Fruit fly (Drosophila melanogaster): Measurements from ENCODE around the gene CG46244.

Gene CG46244

dm6 chr2L:19571574-19572495 lies 34.5 kb upstream of the CG46244 start:
- TF ChIP-seq CG14655 (GFP tag; optimal IDR thresholded peaks at IDR 0.05) (peak; percentile 27), Pif1B (GFP tag; optimal IDR thresholded peaks at IDR 0.05) (peak; percentile 14), CG34367 (tag; optimal IDR thresholded peaks at IDR 0.05) (no peak), Ets98B (GFP tag; IDR thresholded peaks at IDR 0.05) (peak; percentile 68), CG12605 (GFP tag; IDR thresholded peaks at IDR 0.05) (peak; percentile 55; the same call in 1 of the 2 replicates), CG32121 (GFP tag; IDR thresholded peaks at IDR 0.05) (peak; percentile 49; the same call in 1 of the 2 replicates), CG17806 (tag; optimal IDR thresholded peaks at IDR 0.05) (no peak), EcR (GFP tag; optimal IDR thresholded peaks at IDR 0.05) (peak; percentile 98)

dm6 chr2L:19572496-19573317 lies 33.7 kb upstream of the CG46244 start:
- peak; percentile 83 for TF ChIP-seq gl (tag; optimal IDR thresholded peaks at IDR 0.05)
- no peak; the same call in none of the 2 replicates for TF ChIP-seq CG10348 (GFP tag; IDR thresholded peaks at IDR 0.05)
- TF ChIP-seq Pif1B (GFP tag; optimal IDR thresholded peaks at IDR 0.05) = peak; percentile 92
- peak; percentile 78 for TF ChIP-seq CG32121 (GFP tag; IDR thresholded peaks at IDR 0.05)
- peak; percentile 59; the same call in 1 of the 3 replicates for TF ChIP-seq fd96Ca (GFP tag; IDR thresholded peaks at IDR 0.05)
- TF ChIP-seq Pif1A (GFP tag; optimal IDR thresholded peaks at IDR 0.05) = peak; percentile 95
- TF ChIP-seq CG13204 (GFP tag; optimal IDR thresholded peaks at IDR 0.05) = peak; percentile 83
- TF ChIP-seq CG34367 (tag; optimal IDR thresholded peaks at IDR 0.05) = peak; percentile 89
- TF ChIP-seq D1 (tag; optimal IDR thresholded peaks at IDR 0.05) = peak; percentile 89
- peak; percentile 50; the same call in 1 of the 2 replicates for TF ChIP-seq CG12605 (GFP tag; IDR thresholded peaks at IDR 0.05)
- peak; percentile 91 for TF ChIP-seq Snoo (tag; optimal IDR thresholded peaks at IDR 0.05)
- TF ChIP-seq CG17806 (tag; optimal IDR thresholded peaks at IDR 0.05) = peak; percentile 93
- TF ChIP-seq Ets98B (GFP tag; IDR thresholded peaks at IDR 0.05) = peak; percentile 71
- TF ChIP-seq CG8159 (tag; optimal IDR thresholded peaks at IDR 0.05) = peak; percentile 95
- peak; percentile 96 for TF ChIP-seq CG14655 (GFP tag; optimal IDR thresholded peaks at IDR 0.05)
- TF ChIP-seq CG9948 (tag; optimal IDR thresholded peaks at IDR 0.05) = peak; percentile 93
- peak; percentile 60; the same call in 2 of the 3 replicates for TF ChIP-seq CG4496 (GFP tag; IDR thresholded peaks at IDR 0.05)
- peak; percentile 96 for TF ChIP-seq EcR (GFP tag; optimal IDR thresholded peaks at IDR 0.05)
- TF ChIP-seq CG8301 (tag; optimal IDR thresholded peaks at IDR 0.05) = peak; percentile 96
- peak; percentile 92 for TF ChIP-seq CG15710 (tag; optimal IDR thresholded peaks at IDR 0.05)
- TF ChIP-seq rn (GFP tag; IDR thresholded peaks at IDR 0.05) = peak; percentile 28; the same call in 1 of the 2 replicates

- TF ChIP-seq CG17806 (tag; optimal IDR thresholded peaks at IDR 0.05) (peak; percentile 60), CG15710 (tag; optimal IDR thresholded peaks at IDR 0.05) (no peak), CG13204 (GFP tag; optimal IDR thresholded peaks at IDR 0.05) (no peak), Ets98B (GFP tag; IDR thresholded peaks at IDR 0.05) (no peak), CG8159 (tag; optimal IDR thresholded peaks at IDR 0.05) (peak; percentile 42), Snoo (tag; optimal IDR thresholded peaks at IDR 0.05) (peak; percentile 4), CG4496 (GFP tag; IDR thresholded peaks at IDR 0.05) (peak; percentile 77), Pif1B (GFP tag; optimal IDR thresholded peaks at IDR 0.05) (peak; percentile 39), CG10348 (GFP tag; IDR thresholded peaks at IDR 0.05) (no peak), CG8301 (tag; optimal IDR thresholded peaks at IDR 0.05) (peak; percentile 75), CG32121 (GFP tag; IDR thresholded peaks at IDR 0.05) (0 out of 2 replicates have a peak, but pooled peaks have one; percentile 16), Pif1A (GFP tag; optimal IDR thresholded peaks at IDR 0.05) (peak; percentile 58), CG9948 (tag; optimal IDR thresholded peaks at IDR 0.05) (peak; percentile 42), CG34367 (tag; optimal IDR thresholded peaks at IDR 0.05) (peak; percentile 37), CG14655 (GFP tag; optimal IDR thresholded peaks at IDR 0.05) (peak; percentile 82), CG12605 (GFP tag; IDR thresholded peaks at IDR 0.05) (no peak), fd96Ca (GFP tag; IDR thresholded peaks at IDR 0.05) (peak; percentile 77), EcR (GFP tag; optimal IDR thresholded peaks at IDR 0.05) (peak; percentile 93), D1 (tag; optimal IDR thresholded peaks at IDR 0.05) (no peak), rn (GFP tag; IDR thresholded peaks at IDR 0.05) (0 out of 2 replicates have a peak, but pooled peaks have one; percentile 29), gl (tag; optimal IDR thresholded peaks at IDR 0.05) (peak; percentile 6)
Measured at dm6 chr2L:19574364-19574763, 32.0 kb upstream of the CG46244 start.

- TF ChIP-seq Pif1B (GFP tag; optimal IDR thresholded peaks at IDR 0.05) = no peak
- TF ChIP-seq fd96Ca (GFP tag; IDR thresholded peaks at IDR 0.05) = peak; percentile 40; the same call in 1 of the 3 replicates
- TF ChIP-seq EcR (GFP tag; optimal IDR thresholded peaks at IDR 0.05) = peak; percentile 88
Measured at dm6 chr2L:19574959-19575625, 31.3 kb upstream of the CG46244 start.

Measured in whole organism, pupa.